Worm (Caenorhabditis elegans): ENCODE data around the gene cup-5.

DNA sequence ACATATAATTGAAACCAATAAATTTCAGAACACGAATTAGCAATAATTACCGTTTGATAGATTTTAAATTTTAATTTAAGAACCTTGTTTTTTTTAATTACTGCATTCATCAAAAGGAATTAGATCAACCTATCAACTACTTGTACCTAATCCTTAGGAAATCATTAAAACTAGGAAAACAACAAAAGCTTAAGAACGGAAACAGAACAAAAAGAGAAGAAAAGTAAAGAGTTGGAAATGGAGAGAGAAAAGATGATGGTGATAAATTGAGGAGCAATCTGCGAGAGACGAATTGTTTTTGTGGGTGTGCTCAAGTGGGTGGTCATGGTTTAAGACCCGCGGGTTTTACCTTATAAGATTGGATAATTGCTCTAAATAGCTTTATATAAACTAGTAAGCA is 48.6 kb upstream of the cup-5 start:
- no peak for TF ChIP-seq lin-15B (tag; optimal IDR thresholded peaks at IDR 0.05)
- no peak for TF ChIP-seq R02D3.7 (tag; optimal IDR thresholded peaks at IDR 0.05)
- TF ChIP-seq snpc-1.2 (GFP tag; IDR thresholded peaks at IDR 0.05), result no peak
- TF ChIP-seq lin-13 (GFP tag; optimal IDR thresholded peaks at IDR 0.05), result no peak
- no peak for TF ChIP-seq nhr-6 (tag; optimal IDR thresholded peaks at IDR 0.05)
- no peak for TF ChIP-seq nhr-237 (tag; optimal IDR thresholded peaks at IDR 0.05)
- no peak for TF ChIP-seq nhr-42 (GFP tag; IDR thresholded peaks at IDR 0.05)
